Worm (Caenorhabditis elegans) whole organism, young adult: Measurements from ENCODE around the gene C06A12.3.

Source experiments
- C06A6.2 ChIP-seq: fragments of 200-800 bp; sonication (Bioruptor generic); conservative IDR thresholded peaks from 2 replicates; pipeline ENCODE4 v1.3.6; 2022; ENCODE audit warnings: missing genetic modification characterization, missing compliant biosample characterization
- F22D6.2 ChIP-seq: sonication (generic microtip); optimal IDR thresholded peaks from 2 replicates; lab custom pipeline; 2016; ENCODE audit warnings: mild to moderate bottlenecking, missing genetic modification characterization, missing compliant biosample characterization
- F23B12.7 ChIP-seq: sonication (generic microtip); optimal IDR thresholded peaks from 2 replicates; lab custom pipeline; 2017; ENCODE audit warnings: missing genetic modification characterization, mild to moderate bottlenecking, missing compliant biosample characterization, antibody characterized with exemption, moderate library complexity; ENCODE audit not compliant: insufficient read depth
- F37B4.10 ChIP-seq: fragments of 200-800 bp; sonication (Bioruptor generic); IDR thresholded peaks from 2 replicates; pipeline ENCODE4 v1.3.6; 2022; ENCODE audit warnings: missing genetic modification characterization, missing compliant biosample characterization
- F39B2.1 ChIP-seq: fragments of 200-800 bp; sonication (Bioruptor generic); IDR thresholded peaks from 2 replicates; pipeline ENCODE4 v1.3.6; 2022; ENCODE audit warnings: missing genetic modification reagents, missing genetic modification characterization, missing compliant biosample characterization
- F49E8.2 ChIP-seq: sonication (generic microtip); optimal IDR thresholded peaks from 3 replicates; lab custom pipeline; 2017; ENCODE audit warnings: missing genetic modification characterization, mild to moderate bottlenecking, missing compliant biosample characterization, antibody characterized with exemption, moderate library complexity; ENCODE audit not compliant: insufficient read depth
- F52B5.7 ChIP-seq: sonication (generic microtip); optimal IDR thresholded peaks from 2 replicates; lab custom pipeline; 2016; ENCODE audit warnings: mild to moderate bottlenecking, missing genetic modification characterization, missing compliant biosample characterization
- F55B11.4 ChIP-seq: sonication (generic microtip); optimal IDR thresholded peaks from 2 replicates; lab custom pipeline; 2016; ENCODE audit warnings: missing compliant biosample characterization, missing genetic modification characterization, borderline replicate concordance; ENCODE audit not compliant: insufficient read depth
- F57A8.1 ChIP-seq: fragments of 200-800 bp; sonication (Bioruptor generic); optimal IDR thresholded peaks from 2 replicates; lab custom pipeline; 2018; ENCODE audit warnings: mild to moderate bottlenecking, missing genetic modification characterization, moderate library complexity, missing compliant biosample characterization
- ZK185.1 ChIP-seq: sonication (generic microtip); optimal IDR thresholded peaks from 2 replicates; lab custom pipeline; 2016; ENCODE audit warnings: mild to moderate bottlenecking, missing genetic modification characterization, missing compliant biosample characterization; ENCODE audit not compliant: poor library complexity, severe bottlenecking
- aptf-2 ChIP-seq: fragments of 200-800 bp; sonication (Bioruptor generic); conservative IDR thresholded peaks from 2 replicates; pipeline ENCODE4 v1.3.6; 2022; ENCODE audit warnings: missing genetic modification reagents, missing genetic modification characterization, missing compliant biosample characterization
- athp-1 ChIP-seq: sonication (generic microtip); optimal IDR thresholded peaks from 2 replicates; lab custom pipeline; 2017; ENCODE audit warnings: mild to moderate bottlenecking, missing genetic modification characterization, missing compliant biosample characterization
- attf-3 ChIP-seq: fragments of 200-800 bp; sonication (Bioruptor generic); conservative IDR thresholded peaks from 2 replicates; pipeline ENCODE4 v1.3.6; 2022; ENCODE audit warnings: missing genetic modification reagents, missing genetic modification characterization, missing compliant biosample characterization
- attf-5 ChIP-seq: fragments of 200-800 bp; sonication (Bioruptor generic); optimal IDR thresholded peaks from 2 replicates; lab custom pipeline; 2018; ENCODE audit warnings: mild to moderate bottlenecking, missing genetic modification characterization, missing compliant biosample characterization
- ceh-58 ChIP-seq: fragments of 200-800 bp; sonication (Bioruptor generic); IDR thresholded peaks from 2 replicates; pipeline ENCODE4 v1.3.6; 2022; ENCODE audit warnings: missing genetic modification characterization, missing compliant biosample characterization
- die-1 ChIP-seq: sonication (generic microtip); optimal IDR thresholded peaks from 2 replicates; lab custom pipeline; 2016; ENCODE audit warnings: missing genotype, mild to moderate bottlenecking, missing genetic modification characterization, missing compliant biosample characterization
- egl-44 ChIP-seq: fragments of 200-800 bp; sonication (Bioruptor generic); IDR thresholded peaks from 2 replicates; pipeline ENCODE4 v1.3.6; 2022; ENCODE audit warnings: missing genetic modification reagents, missing genetic modification characterization, missing compliant biosample characterization
- fkh-3 ChIP-seq: sonication (generic microtip); optimal IDR thresholded peaks from 2 replicates; lab custom pipeline; 2016; ENCODE audit warnings: mild to moderate bottlenecking, missing genetic modification characterization, missing compliant biosample characterization
- hlh-12 ChIP-seq: sonication (generic microtip); optimal IDR thresholded peaks from 2 replicates; lab custom pipeline; 2016; ENCODE audit warnings: missing genetic modification characterization, missing compliant biosample characterization
- let-607 ChIP-seq, 2 experiments: fragments of 200-800 bp in 1 of 2; sonication (Bioruptor generic) in 1 of 2; sonication (generic microtip) in 1 of 2; optimal IDR thresholded peaks; 2 replicates each; lab custom pipeline; 2016 to 2018; ENCODE audit warnings: mild to moderate bottlenecking in 2 of 2, missing compliant biosample characterization in 2 of 2, missing genetic modification characterization in 2 of 2, moderate library complexity in 2 of 2, missing genotype in 1 of 2
- madf-3 ChIP-seq: fragments of 200-800 bp; sonication (Bioruptor generic); IDR thresholded peaks from 2 replicates; pipeline ENCODE4 v1.3.6; 2022; ENCODE audit warnings: missing genetic modification reagents, missing genetic modification characterization, missing compliant biosample characterization
- madf-8 ChIP-seq: fragments of 200-800 bp; sonication (Bioruptor generic); conservative IDR thresholded peaks from 2 replicates; pipeline ENCODE4 v1.3.6; 2022; ENCODE audit warnings: missing genetic modification reagents, missing genetic modification characterization, missing compliant biosample characterization
- nfyb-1 ChIP-seq: fragments of 200-800 bp; sonication (Bioruptor generic); IDR thresholded peaks from 2 replicates; pipeline ENCODE4 v1.3.6; 2022; ENCODE audit warnings: missing genetic modification reagents, missing genetic modification characterization, missing compliant biosample characterization
- nhr-120 ChIP-seq: fragments of 200-800 bp; sonication (Bioruptor generic); IDR thresholded peaks from 2 replicates; pipeline ENCODE4 v1.3.6; 2022; ENCODE audit warnings: missing genetic modification characterization, missing compliant biosample characterization
- nhr-27 ChIP-seq: fragments of 200-800 bp; sonication (Bioruptor generic); optimal IDR thresholded peaks from 2 replicates; lab custom pipeline; 2018; ENCODE audit warnings: mild to moderate bottlenecking, missing genetic modification characterization, moderate library complexity, missing compliant biosample characterization
- nhr-80 ChIP-seq: sonication (generic microtip); optimal IDR thresholded peaks from 2 replicates; lab custom pipeline; 2016; ENCODE audit warnings: missing genetic modification characterization, missing compliant biosample characterization
- rcor-1 ChIP-seq: fragments of 200-800 bp; sonication (Bioruptor generic); IDR thresholded peaks from 2 replicates; pipeline ENCODE4 v1.3.6; 2022; ENCODE audit warnings: missing genetic modification reagents, missing genetic modification characterization, missing compliant biosample characterization
- repo-1 ChIP-seq: sonication (generic microtip); optimal IDR thresholded peaks from 2 replicates; lab custom pipeline; 2017; ENCODE audit warnings: mild to moderate bottlenecking, missing genetic modification characterization, missing compliant biosample characterization
- rpc-1 ChIP-seq, 2 experiments: fragments of 150-350 bp in 1 of 2; sonication (generic microtip) in 1 of 2; optimal IDR thresholded peaks; 2 replicates each; lab custom pipeline; 2014 to 2018; ENCODE audit warnings: missing biosample characterization in 1 of 2, missing genetic modification characterization in 1 of 2, missing genetic modification reagents in 1 of 2, missing genotype in 1 of 2
- sea-2 ChIP-seq: fragments of 200-800 bp; sonication (Bioruptor generic); IDR thresholded peaks from 2 replicates; pipeline ENCODE4 v1.3.6; 2022; ENCODE audit warnings: missing genetic modification characterization, missing compliant biosample characterization
- somi-1 ChIP-seq: fragments of 200-800 bp; sonication (Bioruptor generic); optimal IDR thresholded peaks from 2 replicates; lab custom pipeline; 2018; ENCODE audit warnings: mild to moderate bottlenecking, missing genetic modification characterization, missing compliant biosample characterization
- zim-3 ChIP-seq: sonication (generic microtip); optimal IDR thresholded peaks from 2 replicates; lab custom pipeline; 2017; ENCODE audit warnings: mild to moderate bottlenecking, missing genetic modification characterization, moderate library complexity, missing compliant biosample characterization

Gene C06A12.3

ce11 chrIV:17440417-17440816 is 12.9 kb downstream of the C06A12.3 start, which contains the start of gene F08A7.1:
F08A7.1 (plus strand) TSS chrIV:17440607.
- TF ChIP-seq nhr-80 (peak; percentile 52), fkh-3 (tag; lab: Kevin White, UChicago) (no peak)

ce11 chrIV:17441260-17441659 is 13.7 kb downstream of the C06A12.3 start:
- TF ChIP-seq F23B12.7 (tag; lab: Kevin White, UChicago) (no peak), sea-2 (GFP tag; lab: Robert Waterston, UW) (no peak), die-1 (no peak), aptf-2 (GFP tag; lab: Robert Waterston, UW) (no peak), attf-5 (GFP tag; lab: Kevin White, UChicago) (no peak), madf-8 (GFP tag; lab: Robert Waterston, UW) (no peak), let-607 (tag; optimal IDR thresholded peaks at IDR 0.05; lab: Kevin White, UChicago) (no peak), F22D6.2 (tag; lab: Kevin White, UChicago) (no peak), F57A8.1 (GFP tag; lab: Kevin White, UChicago) (no peak), ZK185.1 (tag; lab: Kevin White, UChicago) (no peak), nfyb-1 (GFP tag; lab: Robert Waterston, UW) (no peak), C06A6.2 (GFP tag; lab: Robert Waterston, UW) (no peak), athp-1 (no peak), attf-3 (GFP tag; lab: Robert Waterston, UW) (no peak)

- no peak for TF ChIP-seq rpc-1 (optimal IDR thresholded peaks at IDR 0.05; lab: Kevin White, UChicago)
- TF ChIP-seq rpc-1 (tag; optimal IDR thresholded peaks at IDR 0.05; lab: Kevin White, UChicago): no peak
- no peak for TF ChIP-seq F23B12.7 (tag; lab: Kevin White, UChicago)
- TF ChIP-seq die-1: no peak
- no peak for TF ChIP-seq F55B11.4
- no peak for TF ChIP-seq nhr-27 (tag; lab: Kevin White, UChicago)
- no peak for TF ChIP-seq hlh-12
- TF ChIP-seq F52B5.7 (tag; lab: Kevin White, UChicago): no peak
- TF ChIP-seq ceh-58 (GFP tag; lab: Robert Waterston, UW): no peak
- no peak for TF ChIP-seq F49E8.2 (tag; lab: Kevin White, UChicago)
- no peak for TF ChIP-seq rcor-1
- TF ChIP-seq nhr-120 (GFP tag; lab: Robert Waterston, UW): no peak
- no peak for TF ChIP-seq F37B4.10 (GFP tag; lab: Robert Waterston, UW)
- no peak for TF ChIP-seq repo-1
- no peak for TF ChIP-seq zim-3 (tag; lab: Kevin White, UChicago)
- no peak for TF ChIP-seq nfyb-1 (GFP tag; lab: Robert Waterston, UW)
- TF ChIP-seq egl-44 (GFP tag; lab: Robert Waterston, UW): no peak
- no peak for TF ChIP-seq somi-1 (GFP tag; lab: Kevin White, UChicago)
- no peak for TF ChIP-seq madf-3 (GFP tag; lab: Robert Waterston, UW)
Measured at ce11 chrIV:17442503-17442902, 15.0 kb downstream of the C06A12.3 start, which contains the start of gene F11E6.11. F11E6.11 (plus strand) TSS chrIV:17442827.

- TF ChIP-seq F39B2.1 (no peak), nhr-80 (peak; percentile 70), rpc-1 (optimal IDR thresholded peaks at IDR 0.05; lab: Kevin White, UChicago) (no peak), rpc-1 (tag; optimal IDR thresholded peaks at IDR 0.05; lab: Kevin White, UChicago) (no peak)
Measured at ce11 chrIV:17448319-17448718, 20.8 kb downstream of the C06A12.3 start.
